Worm (Caenorhabditis elegans): ENCODE measurements around the gene gmpr-1.

The gmpr-1 gene

DNA sequence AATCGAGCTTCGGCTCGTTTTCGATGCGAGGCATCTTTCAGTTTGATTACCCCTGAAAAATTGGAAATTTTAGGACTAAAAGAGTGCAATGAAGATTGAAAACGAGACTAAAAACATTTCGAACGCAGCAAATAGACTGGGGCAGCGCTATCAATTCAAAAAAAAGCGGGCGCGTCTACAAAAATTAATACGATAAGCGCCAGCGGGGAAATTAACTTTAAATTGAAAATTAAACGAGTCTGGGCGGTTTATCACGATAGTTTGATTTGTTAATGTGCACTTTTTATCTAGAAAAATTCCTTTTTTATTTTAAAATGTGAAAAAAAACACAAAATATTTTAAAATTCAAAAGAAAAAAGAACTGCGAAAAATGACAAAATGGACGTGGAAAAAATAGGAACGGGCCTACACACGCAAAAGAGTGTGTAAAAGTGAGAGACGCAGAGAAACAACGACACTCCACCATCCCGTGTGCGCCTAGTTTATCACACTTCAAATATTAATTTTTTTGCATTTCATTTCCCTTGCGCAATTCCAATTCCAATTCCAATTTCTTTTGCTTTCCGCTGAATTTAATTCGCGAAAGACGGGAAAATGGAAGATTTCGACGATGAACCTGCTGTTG is at the start of gene gmpr-1, which contains the start of gene fipp-1:
TSS of gene gmpr-1 (minus strand) at position 75 of the 625 bp plus-strand sequence.
TSS of gene fipp-1 (plus strand) at position 499 of the 625 bp plus-strand sequence.
- no peak for TF ChIP-seq fkh-2 (tag; optimal IDR thresholded peaks at IDR 0.05)
- peak; percentile 48 for TF ChIP-seq pha-4 (tag; optimal IDR thresholded peaks at IDR 0.05)
- TF ChIP-seq R02D3.7 (tag; optimal IDR thresholded peaks at IDR 0.05), result no peak
- no peak for TF ChIP-seq zag-1 (tag; optimal IDR thresholded peaks at IDR 0.05)
- peak; percentile 64 for TF ChIP-seq nfya-1 (tag; optimal IDR thresholded peaks at IDR 0.05; ENCODE audit: insufficient read depth)
- peak; percentile 61 for TF ChIP-seq lin-15B (tag; optimal IDR thresholded peaks at IDR 0.05)
- TF ChIP-seq elt-2 (tag; optimal IDR thresholded peaks at IDR 0.05), result peak; percentile 74
- TF ChIP-seq egl-27 (tag; optimal IDR thresholded peaks at IDR 0.05), result no peak
- peak; percentile 69 for TF ChIP-seq nhr-23 (tag; optimal IDR thresholded peaks at IDR 0.05)
- no peak for TF ChIP-seq mml-1 (tag; optimal IDR thresholded peaks at IDR 0.05)
- no peak for TF ChIP-seq nhr-28 (tag; optimal IDR thresholded peaks at IDR 0.05)
- TF ChIP-seq nhr-12 (tag; optimal IDR thresholded peaks at IDR 0.05), result no peak
- TF ChIP-seq nhr-237 (tag; optimal IDR thresholded peaks at IDR 0.05), result no peak
- no peak for TF ChIP-seq nhr-43 (tag; optimal IDR thresholded peaks at IDR 0.05; ENCODE audit: poor library complexity, severe bottlenecking)
- no peak for TF ChIP-seq snpc-4 (tag; optimal IDR thresholded peaks at IDR 0.05)
- no peak for TF ChIP-seq unc-39 (tag; optimal IDR thresholded peaks at IDR 0.05)
- TF ChIP-seq tbx-2 (tag; optimal IDR thresholded peaks at IDR 0.05), result no peak
- no peak for TF ChIP-seq sea-2 (GFP tag; optimal IDR thresholded peaks at IDR 0.05)
- no peak for TF ChIP-seq ceh-9 (tag; optimal IDR thresholded peaks at IDR 0.05)
- no peak for TF ChIP-seq daf-12 (tag; optimal IDR thresholded peaks at IDR 0.05)
- no peak for TF ChIP-seq ZK546.5 (tag; optimal IDR thresholded peaks at IDR 0.05)
- no peak for TF ChIP-seq egl-5 (tag; optimal IDR thresholded peaks at IDR 0.05)
- TF ChIP-seq nhr-11 (tag; optimal IDR thresholded peaks at IDR 0.05), result no peak
- TF ChIP-seq elt-1 (tag; optimal IDR thresholded peaks at IDR 0.05), result no peak
- no peak for TF ChIP-seq nhr-67 (tag; optimal IDR thresholded peaks at IDR 0.05)
- TF ChIP-seq nhr-76 (tag; optimal IDR thresholded peaks at IDR 0.05), result no peak
- TF ChIP-seq ceh-16 (tag; optimal IDR thresholded peaks at IDR 0.05), result no peak
- TF ChIP-seq ceh-82 (tag; optimal IDR thresholded peaks at IDR 0.05), result no peak
- TF ChIP-seq mdl-1 (tag; optimal IDR thresholded peaks at IDR 0.05), result no peak
- TF ChIP-seq jun-1 (tag; optimal IDR thresholded peaks at IDR 0.05), result peak; percentile 24
- no peak for TF ChIP-seq fos-1 (tag; optimal IDR thresholded peaks at IDR 0.05)
- TF ChIP-seq ztf-11 (tag; optimal IDR thresholded peaks at IDR 0.05), result no peak
- no peak for TF ChIP-seq skn-1 (tag; optimal IDR thresholded peaks at IDR 0.05)
- no peak for TF ChIP-seq lsy-12 (tag; optimal IDR thresholded peaks at IDR 0.05)
- TF ChIP-seq lin-39 (tag; optimal IDR thresholded peaks at IDR 0.05), result peak; percentile 16
- TF ChIP-seq pqm-1 (tag; optimal IDR thresholded peaks at IDR 0.05), result no peak
- TF ChIP-seq fkh-10 (GFP tag; optimal IDR thresholded peaks at IDR 0.05), result no peak
- no peak for TF ChIP-seq unc-62 (GFP tag; optimal IDR thresholded peaks at IDR 0.05)
- TF ChIP-seq aly-2 (tag; optimal IDR thresholded peaks at IDR 0.05), result no peak
- TF ChIP-seq hmg-11 (tag; optimal IDR thresholded peaks at IDR 0.05), result peak; percentile 62
- no peak for TF ChIP-seq ama-1 (optimal IDR thresholded peaks at IDR 0.05)
- no peak for TF ChIP-seq ztf-4 (tag; optimal IDR thresholded peaks at IDR 0.05)
- no peak for TF ChIP-seq elt-3 (tag; optimal IDR thresholded peaks at IDR 0.05)
- TF ChIP-seq nhr-77 (tag; optimal IDR thresholded peaks at IDR 0.05), result no peak
- TF ChIP-seq eor-1 (tag; optimal IDR thresholded peaks at IDR 0.05), result no peak
- TF ChIP-seq nhr-25 (tag; optimal IDR thresholded peaks at IDR 0.05), result no peak
- no peak for TF ChIP-seq ceh-28 (tag; optimal IDR thresholded peaks at IDR 0.05)

All from whole organism, L3 larva.